Worm (Caenorhabditis elegans): ENCODE data around the gene F46B6.10.

The F46B6.10 gene

ce11 chrV:9789657-9790261 is 12.1 kb downstream of the F46B6.10 start, which contains the start of gene ztf-7 (continued):
- TF ChIP-seq unc-39 (tag; optimal IDR thresholded peaks at IDR 0.05) (no peak), Y105C5A.15 (GFP tag; IDR thresholded peaks at IDR 0.05) (no peak), daf-19 (GFP tag; conservative IDR thresholded peaks at IDR 0.05) (peak; percentile 85), lin-1 (GFP tag; IDR thresholded peaks at IDR 0.05) (peak; percentile 93), lin-13 (GFP tag; optimal IDR thresholded peaks at IDR 0.05) (peak; percentile 92), cey-2 (tag; optimal IDR thresholded peaks at IDR 0.05; ENCODE audit: borderline replicate concordance, insufficient read depth) (no peak), dmd-9 (GFP tag; IDR thresholded peaks at IDR 0.05) (peak; percentile 80; the same call in 1 of the 2 replicates), egl-43 (GFP tag; IDR thresholded peaks at IDR 0.05) (no peak), nhr-41 (GFP tag; IDR thresholded peaks at IDR 0.05) (peak; percentile 74), aly-2 (tag; optimal IDR thresholded peaks at IDR 0.05) (no peak), madf-9 (GFP tag; conservative IDR thresholded peaks at IDR 0.05) (peak; percentile 86), dmd-8 (GFP tag; IDR thresholded peaks at IDR 0.05) (no peak), nhr-111 (GFP tag; optimal IDR thresholded peaks at IDR 0.05) (no peak), mes-2 (tag; optimal IDR thresholded peaks at IDR 0.05; ENCODE audit: poor library complexity, severe bottlenecking) (peak; percentile 90), spr-1 (tag; optimal IDR thresholded peaks at IDR 0.05) (peak; percentile 91), fos-1 (tag; optimal IDR thresholded peaks at IDR 0.05) (no peak), arid-1 (GFP tag; conservative IDR thresholded peaks at IDR 0.05) (peak; percentile 77), hlh-30 (tag; optimal IDR thresholded peaks at IDR 0.05; ENCODE audit: insufficient read depth) (peak; percentile 100), D1046.2 (GFP tag; IDR thresholded peaks at IDR 0.05) (peak; percentile 55; the same call in 1 of the 2 replicates), lin-29 (GFP tag; IDR thresholded peaks at IDR 0.05) (peak; percentile 85), madf-5 (GFP tag; IDR thresholded peaks at IDR 0.05) (no peak), ceh-62 (tag; optimal IDR thresholded peaks at IDR 0.05) (no peak), lir-3 (tag; optimal IDR thresholded peaks at IDR 0.05) (no peak), jun-1 (tag; optimal IDR thresholded peaks at IDR 0.05) (peak; percentile 69), sdz-12 (GFP tag; optimal IDR thresholded peaks at IDR 0.05) (no peak), Y5F2A.4 (GFP tag; optimal IDR thresholded peaks at IDR 0.05) (no peak), mdt-29 (GFP tag; IDR thresholded peaks at IDR 0.05) (peak; percentile 95), F26F4.8 (GFP tag; conservative IDR thresholded peaks at IDR 0.05) (no peak), ces-1 (GFP tag; optimal IDR thresholded peaks at IDR 0.05) (no peak), tra-1 (GFP tag; IDR thresholded peaks at IDR 0.05) (peak; percentile 97), nhr-10 (tag; optimal IDR thresholded peaks at IDR 0.05) (peak; percentile 60), unc-62 (GFP tag; optimal IDR thresholded peaks at IDR 0.05 in 1 of 2) (no peak), unc-62 (tag; optimal IDR thresholded peaks at IDR 0.05) (no peak), nhr-42 (GFP tag; IDR thresholded peaks at IDR 0.05) (peak; percentile 94), nhr-237 (tag; optimal IDR thresholded peaks at IDR 0.05) (no peak), saeg-2 (GFP tag; IDR thresholded peaks at IDR 0.05) (peak; percentile 93), snpc-4 (tag; optimal IDR thresholded peaks at IDR 0.05) (no peak), R02D3.7 (tag; optimal IDR thresholded peaks at IDR 0.05) (no peak), gei-8 (GFP tag; optimal IDR thresholded peaks at IDR 0.05) (peak; percentile 88), hmg-1.1 (GFP tag; IDR thresholded peaks at IDR 0.05) (peak; percentile 91), T20F7.1 (GFP tag; optimal IDR thresholded peaks at IDR 0.05) (peak; percentile 91), vab-7 (GFP tag; IDR thresholded peaks at IDR 0.05) (peak; percentile 80), duxl-1 (tag; optimal IDR thresholded peaks at IDR 0.05; ENCODE audit: poor library complexity) (peak; percentile 82), zfp-3 (GFP tag; conservative IDR thresholded peaks at IDR 0.05) (peak; percentile 93), ceh-28 (tag; optimal IDR thresholded peaks at IDR 0.05) (no peak), lsy-2 (tag; optimal IDR thresholded peaks at IDR 0.05) (peak; percentile 80 to 95), lin-38 (GFP tag; IDR thresholded peaks at IDR 0.05) (peak; percentile 87), zfp-2 (tag; optimal IDR thresholded peaks at IDR 0.05) (peak; percentile 52), nhr-48 (tag; optimal IDR thresholded peaks at IDR 0.05) (peak; percentile 92), daf-16 (GFP tag; optimal IDR thresholded peaks at IDR 0.05) (peak; percentile 55 to 97), daf-16 (tag; optimal IDR thresholded peaks at IDR 0.05) (peak; percentile 80)
